Worm (Caenorhabditis elegans) whole organism, late embryonic: ENCODE results near the gene unc-18.

Experiments used
- ahr-1 ChIP-seq: sonication (generic microtip); optimal IDR thresholded peaks from 2 replicates; lab custom pipeline; 2016; ENCODE audit warnings: missing genetic modification characterization, missing compliant biosample characterization
- ama-1 ChIP-seq: fragments of 150-350 bp; optimal IDR thresholded peaks from 2 replicates; lab custom pipeline; 2014
- ceh-18 ChIP-seq: sonication (generic microtip); optimal IDR thresholded peaks from 2 replicates; lab custom pipeline; 2016; ENCODE audit warnings: missing genetic modification characterization, missing compliant biosample characterization
- mec-3 ChIP-seq: sonication (generic microtip); optimal IDR thresholded peaks from 2 replicates; lab custom pipeline; 2016; ENCODE audit warnings: borderline replicate concordance, missing genetic modification characterization, missing compliant biosample characterization
- rnt-1 ChIP-seq: sonication (generic microtip); optimal IDR thresholded peaks from 2 replicates; lab custom pipeline; 2016; ENCODE audit warnings: missing genetic modification characterization, missing compliant biosample characterization
- sox-4 ChIP-seq: sonication (generic microtip); optimal IDR thresholded peaks from 2 replicates; lab custom pipeline; 2017; ENCODE audit warnings: mild to moderate bottlenecking, missing genetic modification characterization, inconsistent platforms, missing compliant biosample characterization

DNA sequence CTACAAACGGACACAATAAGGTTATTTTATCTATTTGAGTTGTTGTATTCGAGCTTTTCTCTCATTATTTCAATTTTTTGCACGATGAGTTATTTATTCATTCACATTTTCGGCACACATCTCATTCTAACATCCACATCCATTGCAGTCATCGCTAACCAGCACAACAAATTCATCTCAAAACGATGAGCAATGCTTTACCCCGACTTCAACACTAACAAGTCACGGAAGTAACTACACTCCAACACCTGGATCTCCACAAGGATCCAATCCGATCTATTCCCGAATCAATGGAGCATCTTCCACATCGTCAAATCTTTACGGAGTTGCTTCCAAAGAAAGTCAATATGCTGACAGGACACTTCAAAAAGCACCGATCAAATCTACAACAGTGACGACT, 41.4 kb downstream of the unc-18 start:
- TF ChIP-seq sox-4 = no peak
- no peak for TF ChIP-seq ahr-1 (tag; lab: Kevin White, UChicago)
- no peak for TF ChIP-seq ama-1 (lab: Kevin White, UChicago)
- TF ChIP-seq rnt-1 (tag; lab: Kevin White, UChicago) = no peak
- TF ChIP-seq ceh-18 = no peak
- TF ChIP-seq mec-3 (tag; lab: Kevin White, UChicago) = no peak
